Worm (Caenorhabditis elegans) whole organism, young adult: Measurements from ENCODE around the gene cpn-2.

Experiments used
- C17E4.6 ChIP-seq: fragments of 200-800 bp; sonication (Bioruptor generic); IDR thresholded peaks from 2 replicates; pipeline ENCODE4 v1.3.6; 2022; ENCODE audit warnings: missing genetic modification reagents, missing genetic modification characterization, missing compliant biosample characterization
- F23B12.7 ChIP-seq: sonication (generic microtip); optimal IDR thresholded peaks from 2 replicates; lab custom pipeline; 2017; ENCODE audit warnings: missing genetic modification characterization, mild to moderate bottlenecking, missing compliant biosample characterization, antibody characterized with exemption, moderate library complexity; ENCODE audit not compliant: insufficient read depth
- F39B2.1 ChIP-seq: fragments of 200-800 bp; sonication (Bioruptor generic); IDR thresholded peaks from 2 replicates; pipeline ENCODE4 v1.3.6; 2022; ENCODE audit warnings: missing genetic modification reagents, missing genetic modification characterization, missing compliant biosample characterization
- K11D2.4 ChIP-seq: fragments of 200-800 bp; sonication (Bioruptor generic); IDR thresholded peaks from 2 replicates; pipeline ENCODE4 v1.3.6; 2022; ENCODE audit warnings: missing genetic modification reagents, missing genetic modification characterization, missing compliant biosample characterization
- T26A5.8 ChIP-seq: sonication (generic microtip); optimal IDR thresholded peaks from 2 replicates; lab custom pipeline; 2016; ENCODE audit warnings: missing genetic modification characterization, missing compliant biosample characterization
- Y53F4B.3 ChIP-seq: fragments of 200-800 bp; sonication (Bioruptor generic); IDR thresholded peaks from 2 replicates; pipeline ENCODE4 v1.3.6; 2022; ENCODE audit warnings: missing genetic modification reagents, missing genetic modification characterization, missing compliant biosample characterization
- Y56A3A.18 ChIP-seq: fragments of 200-800 bp; sonication (Bioruptor generic); IDR thresholded peaks from 2 replicates; pipeline ENCODE4 v1.3.6; 2022; ENCODE audit warnings: missing genetic modification reagents, missing genetic modification characterization, missing compliant biosample characterization
- Y67H2A.10 ChIP-seq: fragments of 200-800 bp; sonication (Bioruptor generic); conservative IDR thresholded peaks from 2 replicates; pipeline ENCODE4 v1.3.6; 2022; ENCODE audit warnings: missing genetic modification reagents, missing genetic modification characterization, missing compliant biosample characterization
- ama-1 ChIP-seq, 3 experiments: fragments of 150-350 bp in 1 of 3; sonication (generic microtip) in 2 of 3; optimal IDR thresholded peaks; 2 replicates each; lab custom pipeline; 2014 to 2018; ENCODE audit warnings: missing biosample characterization in 2 of 3, missing genetic modification characterization in 2 of 3, missing genetic modification reagents in 2 of 3
- attf-3 ChIP-seq: fragments of 200-800 bp; sonication (Bioruptor generic); conservative IDR thresholded peaks from 2 replicates; pipeline ENCODE4 v1.3.6; 2022; ENCODE audit warnings: missing genetic modification reagents, missing genetic modification characterization, missing compliant biosample characterization
- attf-5 ChIP-seq: fragments of 200-800 bp; sonication (Bioruptor generic); optimal IDR thresholded peaks from 2 replicates; lab custom pipeline; 2018; ENCODE audit warnings: mild to moderate bottlenecking, missing genetic modification characterization, missing compliant biosample characterization
- cebp-1 ChIP-seq, 2 experiments: fragments of 200-800 bp in 1 of 2; sonication (Bioruptor generic) in 1 of 2; sonication (generic microtip) in 1 of 2; IDR thresholded peaks in 1 of 2; optimal IDR thresholded peaks in 1 of 2; 2 replicates each; pipeline versions ENCODE4 v1.3.6 to Lab custom; 2017 to 2022; ENCODE audit warnings: missing compliant biosample characterization in 2 of 2, missing genetic modification characterization in 2 of 2, mild to moderate bottlenecking in 1 of 2, missing genetic modification reagents in 1 of 2, moderate library complexity in 1 of 2
- ceh-100 ChIP-seq: fragments of 200-800 bp; sonication (Bioruptor generic); IDR thresholded peaks from 2 replicates; pipeline ENCODE4 v1.3.6; 2022; ENCODE audit warnings: missing genetic modification reagents, missing genetic modification characterization, missing compliant biosample characterization
- ceh-91 ChIP-seq: fragments of 200-800 bp; sonication (Bioruptor generic); IDR thresholded peaks from 2 replicates; pipeline ENCODE4 v1.3.6; 2022; ENCODE audit warnings: missing genetic modification reagents, missing genetic modification characterization, missing compliant biosample characterization
- dox-1 ChIP-seq: fragments of 200-800 bp; sonication (Bioruptor generic); IDR thresholded peaks from 2 replicates; pipeline ENCODE4 v1.3.6; 2022; ENCODE audit warnings: missing genetic modification reagents, missing genetic modification characterization, missing compliant biosample characterization
- ekl-4 ChIP-seq: fragments of 200-800 bp; sonication (Bioruptor generic); IDR thresholded peaks from 2 replicates; pipeline ENCODE4 v1.3.6; 2022; ENCODE audit warnings: missing genetic modification reagents, missing genetic modification characterization, missing compliant biosample characterization
- hmg-1.2 ChIP-seq: fragments of 200-800 bp; sonication (Bioruptor generic); IDR thresholded peaks from 2 replicates; pipeline ENCODE4 v1.3.6; 2022; ENCODE audit warnings: missing genetic modification reagents, missing genetic modification characterization, missing compliant biosample characterization
- hsf-1 ChIP-seq: fragments of 200-800 bp; sonication (Bioruptor generic); IDR thresholded peaks from 2 replicates; pipeline ENCODE4 v1.3.6; 2022; ENCODE audit warnings: missing genetic modification reagents, missing genetic modification characterization, missing compliant biosample characterization
- lir-1 ChIP-seq: fragments of 200-800 bp; sonication (Bioruptor generic); conservative IDR thresholded peaks from 2 replicates; pipeline ENCODE4 v1.3.6; 2022; ENCODE audit warnings: missing genetic modification reagents, missing genetic modification characterization, missing compliant biosample characterization
- lsl-1 ChIP-seq: fragments of 200-800 bp; sonication (Bioruptor generic); optimal IDR thresholded peaks from 2 replicates; lab custom pipeline; 2018; ENCODE audit warnings: mild to moderate bottlenecking, missing genetic modification characterization, moderate library complexity, missing compliant biosample characterization
- mcd-1 ChIP-seq: fragments of 200-800 bp; sonication (Bioruptor generic); IDR thresholded peaks from 2 replicates; pipeline ENCODE4 v1.3.6; 2022; ENCODE audit warnings: missing genetic modification reagents, missing genetic modification characterization, missing compliant biosample characterization
- mel-28 ChIP-seq: sonication (generic microtip); optimal IDR thresholded peaks from 2 replicates; lab custom pipeline; 2016; ENCODE audit warnings: borderline replicate concordance, mild to moderate bottlenecking, missing genetic modification characterization, missing compliant biosample characterization
- nfyb-1 ChIP-seq: fragments of 200-800 bp; sonication (Bioruptor generic); IDR thresholded peaks from 2 replicates; pipeline ENCODE4 v1.3.6; 2022; ENCODE audit warnings: missing genetic modification reagents, missing genetic modification characterization, missing compliant biosample characterization
- nhr-90 ChIP-seq: sonication (generic microtip); optimal IDR thresholded peaks from 2 replicates; lab custom pipeline; 2016; ENCODE audit warnings: missing genotype, mild to moderate bottlenecking, missing genetic modification characterization, missing compliant biosample characterization
- pha-4 ChIP-seq: fragments of 150-350 bp; sonication (generic microtip); optimal IDR thresholded peaks from 2 replicates; lab custom pipeline; 2014; ENCODE audit warnings: missing biosample characterization, missing genetic modification reagents, missing genetic modification characterization
- rec-8 ChIP-seq, 2 experiments: sonication (generic microtip); optimal IDR thresholded peaks; 2 replicates each; lab custom pipeline; 2016; ENCODE audit warnings: mild to moderate bottlenecking in 2 of 2, missing genetic modification characterization in 2 of 2, missing genetic modification reagents in 2 of 2, missing genotype in 2 of 2, missing biosample characterization in 1 of 2, missing compliant biosample characterization in 1 of 2, moderate library complexity in 1 of 2
- repo-1 ChIP-seq: sonication (generic microtip); optimal IDR thresholded peaks from 2 replicates; lab custom pipeline; 2017; ENCODE audit warnings: mild to moderate bottlenecking, missing genetic modification characterization, missing compliant biosample characterization
- sea-2 ChIP-seq: fragments of 200-800 bp; sonication (Bioruptor generic); IDR thresholded peaks from 2 replicates; pipeline ENCODE4 v1.3.6; 2022; ENCODE audit warnings: missing genetic modification characterization, missing compliant biosample characterization
- snpc-1.3 ChIP-seq: sonication (generic microtip); optimal IDR thresholded peaks from 2 replicates; lab custom pipeline; 2017; ENCODE audit warnings: missing genetic modification characterization, mild to moderate bottlenecking, missing compliant biosample characterization, antibody characterized with exemption, moderate library complexity, missing genotype, missing genetic modification reagents; ENCODE audit not compliant: insufficient read depth
- somi-1 ChIP-seq: fragments of 200-800 bp; sonication (Bioruptor generic); optimal IDR thresholded peaks from 2 replicates; lab custom pipeline; 2018; ENCODE audit warnings: mild to moderate bottlenecking, missing genetic modification characterization, missing compliant biosample characterization
- xnd-1 ChIP-seq: sonication (generic microtip); optimal IDR thresholded peaks from 2 replicates; lab custom pipeline; 2016; ENCODE audit warnings: missing genotype, missing genetic modification reagents, missing genetic modification characterization, missing compliant biosample characterization
- ztf-3 ChIP-seq: fragments of 200-800 bp; sonication (Bioruptor generic); optimal IDR thresholded peaks from 2 replicates; lab custom pipeline; 2018; ENCODE audit warnings: mild to moderate bottlenecking, missing genetic modification characterization, missing compliant biosample characterization

The cpn-2 gene

DNA sequence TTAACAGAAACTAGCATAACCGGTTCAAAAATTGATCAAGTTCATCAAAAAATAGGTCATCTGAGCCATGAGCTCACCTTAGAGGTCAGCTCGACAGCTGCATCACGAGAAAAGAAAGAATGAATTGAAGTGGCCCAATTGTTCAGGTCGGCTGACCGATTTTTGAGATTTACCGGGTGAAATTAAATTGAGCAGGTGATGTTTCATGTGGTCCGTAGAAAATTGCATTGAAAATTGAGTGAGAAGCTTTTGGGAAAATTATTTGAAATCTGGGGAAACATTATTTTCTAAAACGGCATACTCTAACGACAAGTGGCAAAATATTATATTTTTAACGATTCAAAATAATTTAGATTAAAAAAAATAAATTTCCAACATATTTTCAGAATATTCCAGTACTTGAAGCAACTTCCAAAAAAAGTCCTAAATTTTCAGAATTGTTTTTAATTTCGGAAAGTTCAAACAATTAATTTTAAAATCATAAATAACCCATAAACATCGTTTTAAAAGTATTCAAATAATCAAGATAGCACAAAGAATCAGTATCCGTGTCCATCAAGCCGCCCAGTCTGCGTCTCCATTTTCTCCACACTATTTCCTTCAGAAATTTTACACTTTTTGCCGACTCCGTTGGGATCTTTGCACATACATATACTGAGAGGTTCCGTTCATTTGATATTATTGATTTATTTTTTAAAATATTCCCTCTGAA, 11.8 kb upstream of the cpn-2 start, which contains the start of gene sgcb-1:
Gene sgcb-1, plus strand, starts transcription at position 662 of the 712 bp plus-strand sequence.
- TF ChIP-seq nfyb-1 (GFP tag; lab: Robert Waterston, UW) = no peak
- TF ChIP-seq mcd-1 (GFP tag; lab: Robert Waterston, UW) = no peak
- TF ChIP-seq hmg-1.2 (GFP tag; lab: Robert Waterston, UW) = peak; percentile 70
- no peak for TF ChIP-seq lir-1

DNA sequence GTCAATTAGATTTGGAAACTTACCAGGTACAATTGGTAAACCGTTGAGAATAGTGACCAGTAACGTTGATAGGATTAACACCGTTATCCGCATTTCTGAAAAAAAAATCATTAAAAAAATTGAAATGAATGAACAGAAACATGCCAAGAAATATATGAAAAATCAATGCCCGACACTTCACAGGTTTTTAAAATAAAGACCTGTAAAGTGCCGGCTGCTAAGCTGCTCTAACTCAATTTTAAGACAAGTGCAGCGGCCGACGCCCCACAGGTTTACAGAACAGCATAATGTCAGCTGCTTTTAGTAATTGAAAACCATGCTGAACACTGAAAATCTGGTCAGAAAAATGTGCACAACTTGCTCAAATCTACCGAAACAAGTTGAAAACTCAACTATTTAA, 5.2 kb upstream of the cpn-2 start, which contains the start of gene cbn-1:
Gene cbn-1, minus strand, starts transcription at position 101 of the 400 bp plus-strand sequence.
- TF ChIP-seq F39B2.1 (GFP tag; lab: Robert Waterston, UW) (no peak), mel-28 (tag; lab: Kevin White, UChicago) (no peak), somi-1 (GFP tag; lab: Kevin White, UChicago) (no peak), ama-1 (optimal IDR thresholded peaks at IDR 0.05; lab: Kevin White, UChicago) (no peak), ama-1 (GFP tag; optimal IDR thresholded peaks at IDR 0.05; lab: Kevin White, UChicago) (no peak), lsl-1 (GFP tag; lab: Kevin White, UChicago) (no peak), K11D2.4 (no peak), dox-1 (GFP tag; lab: Robert Waterston, UW) (no peak), Y56A3A.18 (GFP tag; lab: Robert Waterston, UW) (no peak), nhr-90 (tag; lab: Kevin White, UChicago) (no peak), rec-8 (tag; optimal IDR thresholded peaks at IDR 0.05; lab: Kevin White, UChicago) (no peak), ceh-100 (GFP tag; lab: Robert Waterston, UW) (no peak), sea-2 (GFP tag; lab: Robert Waterston, UW) (no peak), ceh-91 (GFP tag; lab: Robert Waterston, UW) (no peak), attf-3 (GFP tag; lab: Robert Waterston, UW) (no peak), xnd-1 (tag; lab: Kevin White, UChicago) (no peak), ztf-3 (GFP tag; lab: Kevin White, UChicago) (no peak), attf-5 (GFP tag; lab: Kevin White, UChicago) (no peak), hmg-1.2 (GFP tag; lab: Robert Waterston, UW) (no peak), Y53F4B.3 (GFP tag; lab: Robert Waterston, UW) (no peak)

DNA sequence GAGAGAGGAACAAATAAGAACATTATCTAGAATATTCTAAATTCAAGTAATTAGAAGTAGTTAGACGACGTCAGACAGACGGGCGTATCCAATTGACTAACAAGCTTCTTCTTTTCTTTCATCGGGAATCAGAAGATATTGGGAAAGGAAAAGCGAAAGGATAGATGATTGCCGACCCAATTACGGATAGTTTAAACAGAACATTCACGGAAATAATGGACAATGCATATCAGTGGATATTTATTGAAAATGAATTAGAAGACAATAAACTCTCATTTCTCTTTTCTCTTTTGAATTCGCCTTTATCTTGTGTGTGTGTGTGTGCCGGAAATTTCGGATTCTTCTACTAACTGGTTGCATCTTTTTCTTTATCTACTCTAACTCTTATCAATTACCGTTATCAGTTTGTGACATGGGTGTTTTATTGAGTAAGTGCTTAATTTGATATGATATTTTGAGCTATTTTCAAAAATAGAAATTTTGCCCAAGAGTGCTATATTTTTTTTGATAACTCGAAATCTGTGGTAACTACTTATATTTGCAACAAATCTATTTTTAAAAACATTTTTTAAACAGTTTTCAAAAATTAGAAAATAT, 3.6 kb upstream of the cpn-2 start:
- no peak for TF ChIP-seq ekl-4 (GFP tag; lab: Robert Waterston, UW)
- no peak for TF ChIP-seq F23B12.7 (tag; lab: Kevin White, UChicago)
- no peak for TF ChIP-seq Y67H2A.10 (GFP tag; lab: Robert Waterston, UW)
- TF ChIP-seq hsf-1 (GFP tag; lab: Robert Waterston, UW) = no peak
- no peak for TF ChIP-seq lsl-1 (GFP tag; lab: Kevin White, UChicago)
- TF ChIP-seq ama-1 (optimal IDR thresholded peaks at IDR 0.05; lab: Kevin White, UChicago) = no peak
- no peak for TF ChIP-seq ama-1 (GFP tag; optimal IDR thresholded peaks at IDR 0.05; lab: Kevin White, UChicago)
- TF ChIP-seq pha-4 (tag; lab: Kevin White, UChicago) = no peak
- no peak for TF ChIP-seq Y56A3A.18 (GFP tag; lab: Robert Waterston, UW)
- TF ChIP-seq C17E4.6 (GFP tag; lab: Robert Waterston, UW) = no peak
- no peak for TF ChIP-seq cebp-1 (GFP tag; IDR thresholded peaks at IDR 0.05; lab: Robert Waterston, UW)
- TF ChIP-seq cebp-1 (tag; optimal IDR thresholded peaks at IDR 0.05; lab: Kevin White, UChicago) = no peak
- no peak for TF ChIP-seq T26A5.8 (tag; lab: Kevin White, UChicago)
- no peak for TF ChIP-seq snpc-1.3
- TF ChIP-seq repo-1 (tag; lab: Kevin White, UChicago) = no peak
